Fruit fly (Drosophila melanogaster) whole organism, embryonic: ENCODE measurements around the gene TwdlR.

Experiments
- BtbVII ChIP-seq: fragments of 200-800 bp; sonication (Bioruptor generic); optimal IDR thresholded peaks from 3 replicates; lab custom pipeline; 2017; ENCODE audit warnings: missing biosample characterization, mild to moderate bottlenecking, missing genetic modification characterization
- CG1024 ChIP-seq: fragments of 200-800 bp; sonication (Bioruptor generic); IDR thresholded peaks from 2 replicates; pipeline ENCODE4 v1.3.6; 2022; ENCODE audit warnings: missing biosample characterization, missing genetic modification characterization
- CG10565 ChIP-seq: fragments of 200-800 bp; sonication (Bioruptor generic); optimal IDR thresholded peaks from 3 replicates; lab custom pipeline; 2016; ENCODE audit warnings: missing biosample characterization, mild to moderate bottlenecking, missing genetic modification characterization
- CG11456 ChIP-seq: fragments of 200-800 bp; sonication (Bioruptor generic); IDR thresholded peaks from 3 replicates; pipeline ENCODE4 v1.3.6; 2022; ENCODE audit warnings: missing biosample characterization, missing genetic modification characterization
- CG16863 ChIP-seq: fragments of 200-800 bp; sonication (Bioruptor generic); optimal IDR thresholded peaks from 3 replicates; lab custom pipeline; 2016; ENCODE audit warnings: missing biosample characterization, missing genetic modification characterization
- CG17186 ChIP-seq: fragments of 200-800 bp; sonication (Bioruptor generic); optimal IDR thresholded peaks from 3 replicates; lab custom pipeline; 2017; ENCODE audit warnings: missing biosample characterization, missing genetic modification reagents, missing genetic modification characterization
- CG1832 ChIP-seq: fragments of 200-800 bp; sonication (Bioruptor generic); optimal IDR thresholded peaks from 2 replicates; lab custom pipeline; 2017; ENCODE audit warnings: missing biosample characterization, mild to moderate bottlenecking, missing genetic modification characterization, inconsistent platforms
- CG30431 ChIP-seq: fragments of 200-800 bp; sonication (Bioruptor generic); optimal IDR thresholded peaks from 2 replicates; lab custom pipeline; 2017; ENCODE audit warnings: missing biosample characterization, missing genetic modification characterization
- CG4617 ChIP-seq: fragments of 200-800 bp; sonication (Bioruptor generic); optimal IDR thresholded peaks from 3 replicates; lab custom pipeline; 2016; ENCODE audit warnings: missing biosample characterization, missing genetic modification characterization, borderline replicate concordance
- CG5180 ChIP-seq: fragments of 200-800 bp; sonication (Bioruptor generic); optimal IDR thresholded peaks from 3 replicates; lab custom pipeline; 2017; ENCODE audit warnings: missing biosample characterization, missing genetic modification characterization, mild to moderate bottlenecking, moderate library complexity, missing genetic modification reagents
- CG5245 ChIP-seq: fragments of 200-800 bp; sonication (Bioruptor generic); optimal IDR thresholded peaks from 3 replicates; lab custom pipeline; 2016; ENCODE audit warnings: missing biosample characterization, missing genetic modification characterization
- CG7987 ChIP-seq: fragments of 200-800 bp; sonication (Bioruptor generic); optimal IDR thresholded peaks from 2 replicates; lab custom pipeline; 2018; ENCODE audit warnings: missing biosample characterization, mild to moderate bottlenecking, missing genetic modification characterization, moderate library complexity
- CG8765 ChIP-seq: fragments of 200-800 bp; sonication (Bioruptor generic); IDR thresholded peaks from 2 replicates; pipeline ENCODE4 v1.3.6; 2022; ENCODE audit warnings: missing biosample characterization, missing genetic modification characterization
- Chrac-16 ChIP-seq: fragments of 200-800 bp; sonication (Bioruptor generic); optimal IDR thresholded peaks from 3 replicates; lab custom pipeline; 2016; ENCODE audit warnings: missing biosample characterization, missing genetic modification characterization
- CoRest ChIP-seq: fragments of 200-800 bp; sonication (Bioruptor generic); optimal IDR thresholded peaks from 3 replicates; lab custom pipeline; 2018; ENCODE audit warnings: missing biosample characterization, mild to moderate bottlenecking, missing genetic modification characterization, moderate library complexity
- D ChIP-seq, 2 experiments: fragments of 200-800 bp in 1 of 2; fragments of >200 bp in 1 of 2; sonication (Bioruptor generic) in 1 of 2; optimal IDR thresholded peaks; 2 replicates in 1 of 2; 3 replicates in 1 of 2; lab custom pipeline; 2017; ENCODE audit warnings: mild to moderate bottlenecking in 1 of 2, missing biosample characterization in 1 of 2, missing genetic modification characterization in 1 of 2, missing genetic modification reagents in 1 of 2
- E2f2 ChIP-seq: fragments of 200-800 bp; sonication (Bioruptor generic); IDR thresholded peaks from 2 replicates; pipeline ENCODE4 v1.3.6; 2022; ENCODE audit warnings: missing biosample characterization, missing genetic modification characterization
- Gsc ChIP-seq: fragments of 200-800 bp; sonication (Bioruptor generic); IDR thresholded peaks from 2 replicates; pipeline ENCODE4 v1.3.6; 2022; ENCODE audit warnings: missing biosample characterization, missing genetic modification characterization
- Lpt ChIP-seq: fragments of >200 bp; optimal IDR thresholded peaks from 2 replicates; lab custom pipeline; 2018; ENCODE audit warnings: missing biosample characterization, missing genetic modification characterization
- Max ChIP-seq: fragments of 200-800 bp; sonication (Bioruptor generic); optimal IDR thresholded peaks from 2 replicates; lab custom pipeline; 2016; ENCODE audit warnings: missing biosample characterization, mild to moderate bottlenecking, missing genetic modification characterization
- NfI ChIP-seq: fragments of 200-800 bp; sonication (Bioruptor generic); optimal IDR thresholded peaks from 3 replicates; lab custom pipeline; 2018; ENCODE audit warnings: missing biosample characterization, mild to moderate bottlenecking, missing genetic modification characterization, moderate library complexity
- Oli ChIP-seq: fragments of 200-800 bp; sonication (Bioruptor generic); optimal IDR thresholded peaks from 2 replicates; lab custom pipeline; 2018; ENCODE audit warnings: missing biosample characterization, mild to moderate bottlenecking, missing genetic modification characterization, moderate library complexity
- Ptx1 ChIP-seq: fragments of 200-800 bp; sonication (Bioruptor generic); IDR thresholded peaks from 2 replicates; pipeline ENCODE4 v1.3.6; 2022; ENCODE audit warnings: missing biosample characterization, missing genetic modification characterization
- Ssrp ChIP-seq: fragments of 200-800 bp; sonication (Bioruptor generic); optimal IDR thresholded peaks from 2 replicates; lab custom pipeline; 2018; ENCODE audit warnings: missing biosample characterization, mild to moderate bottlenecking, missing genetic modification characterization, moderate library complexity
- aop ChIP-seq: fragments of 200-800 bp; sonication (Bioruptor generic); IDR thresholded peaks from 2 replicates; pipeline ENCODE4 v1.3.6; 2022; ENCODE audit warnings: missing biosample characterization, missing genetic modification characterization
- ase ChIP-seq: fragments of 200-800 bp; sonication (Bioruptor generic); IDR thresholded peaks from 3 replicates; pipeline ENCODE4 v1.3.6; 2022; ENCODE audit warnings: missing biosample characterization, missing genetic modification characterization
- bab2 ChIP-seq: fragments of 200-800 bp; sonication (Bioruptor generic); optimal IDR thresholded peaks from 2 replicates; lab custom pipeline; 2016; ENCODE audit warnings: missing biosample characterization, missing genetic modification characterization
- bcd ChIP-seq: fragments of 200-800 bp; sonication (Bioruptor generic); optimal IDR thresholded peaks from 2 replicates; lab custom pipeline; 2017; ENCODE audit warnings: missing biosample characterization, mild to moderate bottlenecking, missing genetic modification characterization
- caup ChIP-seq: fragments of 200-800 bp; sonication (Bioruptor generic); optimal IDR thresholded peaks from 3 replicates; lab custom pipeline; 2017; ENCODE audit warnings: missing biosample characterization, mild to moderate bottlenecking, missing genetic modification characterization, moderate library complexity; ENCODE audit not compliant: severe bottlenecking
- danr ChIP-seq: fragments of 200-800 bp; sonication (Bioruptor generic); IDR thresholded peaks from 2 replicates; pipeline ENCODE4 v1.3.6; 2022; ENCODE audit warnings: missing biosample characterization, missing genetic modification characterization
- dmrt99B ChIP-seq: fragments of 200-800 bp; sonication (Bioruptor generic); optimal IDR thresholded peaks from 2 replicates; lab custom pipeline; 2018; ENCODE audit warnings: missing biosample characterization, mild to moderate bottlenecking, missing genetic modification characterization, moderate library complexity
- dpn ChIP-seq, 2 experiments: fragments of 200-800 bp; sonication (Bioruptor generic); optimal IDR thresholded peaks; 3 replicates each; lab custom pipeline; 2016; ENCODE audit warnings: missing biosample characterization in 2 of 2, missing genetic modification characterization in 2 of 2
- emc ChIP-seq: fragments of 200-800 bp; sonication (Bioruptor generic); optimal IDR thresholded peaks from 2 replicates; lab custom pipeline; 2016; ENCODE audit warnings: missing biosample characterization, missing genetic modification characterization
- esg ChIP-seq: fragments of 200-800 bp; sonication (Bioruptor generic); conservative IDR thresholded peaks from 2 replicates; pipeline ENCODE4 v1.3.6; 2022; ENCODE audit warnings: missing biosample characterization, missing genetic modification characterization
- exex ChIP-seq: fragments of 200-800 bp; sonication (Bioruptor generic); optimal IDR thresholded peaks from 4 replicates; lab custom pipeline; 2018; ENCODE audit warnings: missing biosample characterization, mild to moderate bottlenecking, missing genetic modification characterization, moderate library complexity
- eyg ChIP-seq: fragments of 200-800 bp; sonication (Bioruptor generic); optimal IDR thresholded peaks from 3 replicates; lab custom pipeline; 2016; ENCODE audit warnings: missing biosample characterization, missing genetic modification characterization
- gfzf ChIP-seq: fragments of 200-800 bp; sonication (Bioruptor generic); optimal IDR thresholded peaks from 2 replicates; lab custom pipeline; 2016; ENCODE audit warnings: missing biosample characterization, mild to moderate bottlenecking, missing genetic modification characterization, moderate library complexity
- lilli ChIP-seq: fragments of 200-800 bp; sonication (Bioruptor generic); optimal IDR thresholded peaks from 3 replicates; lab custom pipeline; 2016; ENCODE audit warnings: missing biosample characterization, missing genetic modification characterization
- nom ChIP-seq: fragments of 200-800 bp; sonication (Bioruptor generic); optimal IDR thresholded peaks from 2 replicates; lab custom pipeline; 2017; ENCODE audit warnings: missing biosample characterization, missing genetic modification characterization, mild to moderate bottlenecking, moderate library complexity, missing genetic modification reagents
- onecut ChIP-seq: fragments of 200-800 bp; sonication (Bioruptor generic); IDR thresholded peaks from 2 replicates; pipeline ENCODE4 v1.3.6; 2022; ENCODE audit warnings: missing biosample characterization, missing genetic modification characterization
- pan ChIP-seq, 4 experiments: fragments of >200 bp in 3 of 4; fragments of 200-800 bp in 1 of 4; sonication (Bioruptor generic) in 1 of 4; optimal IDR thresholded peaks in 3 of 4; IDR thresholded peaks in 1 of 4; 2 replicates each; pipeline versions ENCODE4 v1.3.6 to Lab custom; 2017 to 2022; ENCODE audit warnings: missing biosample characterization in 2 of 4, missing genetic modification characterization in 2 of 4, mixed read lengths in 1 of 4
- pum ChIP-seq: fragments of 200-800 bp; sonication (Bioruptor generic); optimal IDR thresholded peaks from 2 replicates; lab custom pipeline; 2016; ENCODE audit warnings: missing biosample characterization, missing genetic modification characterization
- ranshi ChIP-seq: fragments of 200-800 bp; sonication (Bioruptor generic); IDR thresholded peaks from 2 replicates; pipeline ENCODE4 v1.3.6; 2022; ENCODE audit warnings: missing biosample characterization, missing genetic modification characterization
- sc ChIP-seq, 3 experiments: fragments of >200 bp in 2 of 3; fragments of 200-800 bp in 1 of 3; sonication (Bioruptor generic) in 1 of 3; optimal IDR thresholded peaks; 2 replicates in 2 of 3; 3 replicates in 1 of 3; lab custom pipeline; 2017; ENCODE audit warnings: mild to moderate bottlenecking in 1 of 3, missing biosample characterization in 1 of 3, missing genetic modification characterization in 1 of 3, missing genetic modification reagents in 1 of 3
- sug ChIP-seq: fragments of 200-800 bp; optimal IDR thresholded peaks from 2 replicates; lab custom pipeline; 2019; ENCODE audit warnings: missing biosample characterization, mild to moderate bottlenecking, missing genetic modification characterization, moderate library complexity
- tll ChIP-seq, 2 experiments: fragments of 200-800 bp in 1 of 2; fragments of >200 bp in 1 of 2; sonication (Bioruptor generic) in 1 of 2; optimal IDR thresholded peaks; 2 replicates each; lab custom pipeline; 2017 to 2019; ENCODE audit warnings: missing biosample characterization in 2 of 2, missing genetic modification characterization in 2 of 2, mild to moderate bottlenecking in 1 of 2, moderate library complexity in 1 of 2
- wor ChIP-seq: fragments of 200-800 bp; sonication (Bioruptor generic); IDR thresholded peaks from 2 replicates; pipeline ENCODE4 v1.3.6; 2022; ENCODE audit warnings: missing biosample characterization, missing genetic modification characterization
- z ChIP-seq: fragments of 200-800 bp; sonication (Bioruptor generic); IDR thresholded peaks from 3 replicates; pipeline ENCODE4 v1.3.6; 2022; ENCODE audit warnings: missing biosample characterization, missing genetic modification characterization
- zfh2 ChIP-seq: fragments of 200-800 bp; sonication (Bioruptor generic); optimal IDR thresholded peaks from 2 replicates; lab custom pipeline; 2016; ENCODE audit warnings: missing biosample characterization, missing genetic modification characterization

The TwdlR gene

DNA sequence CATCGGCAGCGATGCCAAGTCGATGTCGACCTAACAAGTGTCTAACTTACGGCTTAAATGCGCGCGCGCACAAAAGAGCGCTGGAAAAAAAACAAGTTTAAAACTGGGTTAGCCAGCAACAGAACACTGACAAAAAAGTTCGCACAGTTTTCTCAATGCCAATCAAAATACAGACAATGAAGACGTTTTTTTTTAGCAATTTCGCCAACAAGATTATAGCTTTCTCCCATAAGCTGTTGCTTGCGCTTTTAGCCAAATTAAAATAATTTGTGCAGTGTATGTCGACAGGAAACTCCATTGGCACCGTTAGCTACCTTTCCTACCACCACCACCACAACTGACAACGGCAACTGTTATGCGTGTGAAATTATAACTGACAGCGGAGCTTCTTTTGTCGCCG, 19.9 kb downstream of the TwdlR start (continued):
- TF ChIP-seq Chrac-16 (GFP tag; lab: Kevin White, UChicago) (no peak), sc (optimal IDR thresholded peaks at IDR 0.05; lab: Kevin White, UChicago) (no peak), sc (GFP tag; optimal IDR thresholded peaks at IDR 0.05; lab: Kevin White, UChicago) (no peak), pan (optimal IDR thresholded peaks at IDR 0.05; lab: Kevin White, UChicago) (no peak), pan (GFP tag; optimal IDR thresholded peaks at IDR 0.05 in 1 of 2, IDR thresholded peaks at IDR 0.05 in 1 of 2) (peak in 1 of 2 experiments; percentile 79), ranshi (GFP tag; lab: Robert Waterston, UW) (peak; percentile 35; the same call in 1 of the 2 replicates), danr (peak; percentile 15; the same call in 1 of the 2 replicates), zfh2 (GFP tag; lab: Kevin White, UChicago) (peak; percentile 45), CG7987 (GFP tag; lab: Kevin White, UChicago) (no peak), Oli (tag; lab: Kevin White, UChicago) (peak; percentile 63), caup (GFP tag; lab: Kevin White, UChicago) (peak; percentile 55), aop (no peak), eyg (peak; percentile 19), CoRest (tag; lab: Kevin White, UChicago) (peak; percentile 26), Lpt (no peak), gfzf (GFP tag; lab: Kevin White, UChicago) (no peak), CG1832 (GFP tag; lab: Kevin White, UChicago) (no peak), NfI (GFP tag; lab: Kevin White, UChicago) (peak; percentile 47), sug (tag; lab: Kevin White, UChicago) (no peak), lilli (peak; percentile 61), exex (tag; lab: Kevin White, UChicago) (no peak), CG11456 (GFP tag; lab: Robert Waterston, UW) (peak; percentile 30; the same call in 1 of the 3 replicates), CG16863 (no peak), D (optimal IDR thresholded peaks at IDR 0.05; lab: Kevin White, UChicago) (no peak), D (GFP tag; optimal IDR thresholded peaks at IDR 0.05; lab: Kevin White, UChicago) (peak; percentile 16), Gsc (GFP tag; lab: Robert Waterston, UW) (no peak), E2f2 (GFP tag; lab: Robert Waterston, UW) (peak; percentile 41), dmrt99B (peak; percentile 79), BtbVII (peak; percentile 54), bcd (GFP tag; lab: Kevin White, UChicago) (peak; percentile 58), CG1024 (GFP tag; lab: Robert Waterston, UW) (peak; percentile 23; the same call in 1 of the 2 replicates), CG4617 (GFP tag; lab: Kevin White, UChicago) (no peak), onecut (GFP tag; lab: Robert Waterston, UW) (0 out of 2 replicates have a peak, but pooled peaks have one; percentile 14), esg (GFP tag; lab: Robert Waterston, UW) (peak; percentile 71), wor (GFP tag; lab: Robert Waterston, UW) (peak; percentile 21; the same call in 1 of the 2 replicates), nom (no peak), tll (GFP tag; optimal IDR thresholded peaks at IDR 0.05; lab: Kevin White, UChicago) (no peak), Ptx1 (GFP tag; lab: Robert Waterston, UW) (peak; percentile 71), Ssrp (tag; lab: Kevin White, UChicago) (no peak), pum (GFP tag; lab: Kevin White, UChicago) (peak; percentile 23), CG5245 (peak; percentile 30), bab2 (GFP tag; lab: Kevin White, UChicago) (peak; percentile 48), CG10565 (GFP tag; lab: Kevin White, UChicago) (no peak), emc (GFP tag; lab: Kevin White, UChicago) (no peak), CG17186 (GFP tag; lab: Kevin White, UChicago) (no peak), CG8765 (GFP tag; lab: Robert Waterston, UW) (no peak), ase (GFP tag; lab: Robert Waterston, UW) (peak; percentile 44; the same call in 2 of the 3 replicates), z (GFP tag; lab: Robert Waterston, UW) (no peak), dpn (GFP tag; optimal IDR thresholded peaks at IDR 0.05; lab: Kevin White, UChicago) (peak; percentile 54 to 60), CG30431 (GFP tag; lab: Kevin White, UChicago) (peak; percentile 1), Max (GFP tag; lab: Kevin White, UChicago) (no peak), CG5180 (peak; percentile 31)
